Fruit fly (Drosophila melanogaster): ENCODE results near the gene CG13692.

Gene CG13692

DNA sequence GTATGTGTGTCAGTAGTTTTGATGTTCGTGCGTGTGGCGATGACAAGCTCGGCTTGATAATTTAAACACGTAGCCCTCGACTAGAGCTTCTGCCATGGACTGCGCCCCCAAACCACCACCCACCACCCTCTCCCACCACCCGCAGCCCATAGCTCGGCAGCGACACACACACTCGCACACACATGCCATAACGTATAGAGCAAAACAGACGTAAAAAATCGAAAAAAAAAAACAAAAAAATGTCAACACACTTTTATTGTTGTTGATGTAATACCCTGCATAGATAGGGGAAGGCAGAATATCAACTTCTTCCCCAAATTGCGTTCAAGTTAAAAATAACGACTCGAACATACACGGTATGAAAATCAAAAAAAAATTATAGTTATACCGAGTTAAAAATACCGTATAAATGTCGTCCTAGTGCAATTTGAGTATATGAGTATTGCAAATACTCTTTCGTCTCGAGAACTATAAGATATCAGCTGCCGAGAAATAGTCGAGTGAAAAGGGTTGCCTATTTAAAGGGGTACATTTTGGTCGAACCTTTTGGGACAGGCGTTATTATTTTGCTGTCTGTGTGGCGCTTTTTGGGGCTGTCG, 48.9 kb downstream of the CG13692 start (continued):
- TF ChIP-seq CG31224 (GFP tag; IDR thresholded peaks at IDR 0.05) (peak; percentile 63), MBD-R2 (GFP tag; IDR thresholded peaks at IDR 0.05) (no peak), CkIIα-i1 (GFP tag; IDR thresholded peaks at IDR 0.05) (no peak), CG12391 (tag; optimal IDR thresholded peaks at IDR 0.05) (peak; percentile 63), Poxn (GFP tag; IDR thresholded peaks at IDR 0.05) (no peak; the same call in 1 of the 2 replicates), lbe (GFP tag; optimal IDR thresholded peaks at IDR 0.05) (no peak), CG1233 (GFP tag; optimal IDR thresholded peaks at IDR 0.05) (peak; percentile 58), CG13296 (GFP tag; optimal IDR thresholded peaks at IDR 0.05) (peak; percentile 83), CG10366 (GFP tag; IDR thresholded peaks at IDR 0.05) (peak; percentile 64), nerfin-2 (GFP tag; IDR thresholded peaks at IDR 0.05; ENCODE audit: partially characterized antibody) (no peak), luna (GFP tag; optimal IDR thresholded peaks at IDR 0.05) (peak; percentile 56), gcm2 (GFP tag; optimal IDR thresholded peaks at IDR 0.05) (peak; percentile 80), CG4282 (GFP tag; optimal IDR thresholded peaks at IDR 0.05) (peak; percentile 80), Dbx (GFP tag; IDR thresholded peaks at IDR 0.05) (peak; percentile 45; the same call in 2 of the 3 replicates), z (GFP tag; IDR thresholded peaks at IDR 0.05) (no peak), Bteb2 (GFP tag; optimal IDR thresholded peaks at IDR 0.05) (peak; percentile 73), zfh1 (GFP tag; IDR thresholded peaks at IDR 0.05) (peak; percentile 77), CG7271 (tag; optimal IDR thresholded peaks at IDR 0.05) (no peak), CG7987 (GFP tag; optimal IDR thresholded peaks at IDR 0.05) (peak; percentile 35), CG12744 (GFP tag; optimal IDR thresholded peaks at IDR 0.05) (peak; percentile 74), CG18476 (GFP tag; optimal IDR thresholded peaks at IDR 0.05) (peak; percentile 52), onecut (GFP tag; IDR thresholded peaks at IDR 0.05) (no peak), vnd (GFP tag; IDR thresholded peaks at IDR 0.05; ENCODE audit: partially characterized antibody) (no peak), CG42726 (GFP tag; IDR thresholded peaks at IDR 0.05; ENCODE audit: partially characterized antibody) (no peak), CG7839 (tag; optimal IDR thresholded peaks at IDR 0.05) (peak; percentile 78), CG9727 (GFP tag; optimal IDR thresholded peaks at IDR 0.05) (peak; percentile 51), sd (tag; optimal IDR thresholded peaks at IDR 0.05) (peak; percentile 82), wek (GFP tag; optimal IDR thresholded peaks at IDR 0.05) (no peak), en (GFP tag; optimal IDR thresholded peaks at IDR 0.05) (peak; percentile 68), jing (GFP tag; optimal IDR thresholded peaks at IDR 0.05) (peak; percentile 46), abd-A (tag; optimal IDR thresholded peaks at IDR 0.05) (peak; percentile 72), btn (GFP tag; optimal IDR thresholded peaks at IDR 0.05) (peak; percentile 71), unpg (GFP tag; optimal IDR thresholded peaks at IDR 0.05) (peak; percentile 77), slbo (GFP tag; IDR thresholded peaks at IDR 0.05) (peak; percentile 82), Hr51 (GFP tag; optimal IDR thresholded peaks at IDR 0.05) (peak; percentile 67 to 87), twi (tag; optimal IDR thresholded peaks at IDR 0.05) (no peak), CG18011 (GFP tag; optimal IDR thresholded peaks at IDR 0.05) (peak; percentile 30), CG11456 (GFP tag; IDR thresholded peaks at IDR 0.05) (no peak; the same call in 2 of the 3 replicates), Spps (tag; optimal IDR thresholded peaks at IDR 0.05) (peak; percentile 43), Pdp1 (GFP tag; optimal IDR thresholded peaks at IDR 0.05) (peak; percentile 80 to 88), tio (GFP tag; optimal IDR thresholded peaks at IDR 0.05) (peak; percentile 75), pnt (GFP tag; optimal IDR thresholded peaks at IDR 0.05) (peak; percentile 81), Abd-B (GFP tag; optimal IDR thresholded peaks at IDR 0.05) (peak; percentile 81), CrebB (tag; optimal IDR thresholded peaks at IDR 0.05) (no peak), CG2199 (GFP tag; IDR thresholded peaks at IDR 0.05) (0 out of 3 replicates have a peak, but pooled peaks have one; percentile 45), Dref (GFP tag; IDR thresholded peaks at IDR 0.05) (no peak), CG13424 (tag; optimal IDR thresholded peaks at IDR 0.05) (peak; percentile 76), cad (GFP tag; optimal IDR thresholded peaks at IDR 0.05) (no peak), Xbp1 (GFP tag; optimal IDR thresholded peaks at IDR 0.05) (peak; percentile 78)

Data from whole organism, embryonic.